Fruit fly (Drosophila melanogaster) whole organism, embryonic: Measurements from ENCODE around the gene CG15435.
A peak's percentile ranks its signal among the peaks of the same experiment; 100 is the strongest.

Source experiments
- Atf-2 ChIP-seq: fragments of 200-800 bp; sonication (Bioruptor generic); optimal IDR thresholded peaks from 2 replicates; lab custom pipeline; 2016; ENCODE audit warnings: missing biosample characterization, missing genetic modification characterization
- CG11085 ChIP-seq: fragments of 200-800 bp; sonication (Bioruptor generic); IDR thresholded peaks from 2 replicates; pipeline ENCODE4 v1.3.6; 2022; ENCODE audit warnings: missing biosample characterization, missing genetic modification characterization
- CG11695 ChIP-seq: fragments of 200-800 bp; sonication (Bioruptor generic); IDR thresholded peaks from 3 replicates; pipeline ENCODE4 v1.3.6; 2022; ENCODE audit warnings: missing biosample characterization, missing genetic modification characterization
- CG12659 ChIP-seq: fragments of 200-800 bp; sonication (Bioruptor generic); optimal IDR thresholded peaks from 3 replicates; lab custom pipeline; 2017; ENCODE audit warnings: mild to moderate bottlenecking, missing biosample characterization, missing genetic modification reagents, missing genetic modification characterization
- CG12744 ChIP-seq: fragments of 200-800 bp; sonication (Bioruptor generic); optimal IDR thresholded peaks from 2 replicates; lab custom pipeline; 2016; ENCODE audit warnings: missing biosample characterization, missing genetic modification characterization
- CG14050 ChIP-seq: fragments of 200-800 bp; sonication (Bioruptor generic); IDR thresholded peaks from 3 replicates; pipeline ENCODE4 v1.3.6; 2022; ENCODE audit warnings: missing biosample characterization, missing genetic modification characterization
- CG1603 ChIP-seq: fragments of 200-800 bp; sonication (Bioruptor generic); optimal IDR thresholded peaks from 2 replicates; lab custom pipeline; 2019; ENCODE audit warnings: missing biosample characterization, mild to moderate bottlenecking, missing genetic modification characterization, moderate library complexity
- CG17328 ChIP-seq: fragments of 200-800 bp; sonication (Bioruptor generic); IDR thresholded peaks from 2 replicates; pipeline ENCODE4 v1.3.6; 2022; ENCODE audit warnings: missing biosample characterization, missing genetic modification characterization
- CG17829 ChIP-seq: fragments of 200-800 bp; optimal IDR thresholded peaks from 2 replicates; lab custom pipeline; 2019; ENCODE audit warnings: missing biosample characterization, mild to moderate bottlenecking, missing genetic modification characterization, moderate library complexity
- CG17912 ChIP-seq: fragments of 200-800 bp; sonication (Bioruptor generic); optimal IDR thresholded peaks from 2 replicates; lab custom pipeline; 2018; ENCODE audit warnings: missing biosample characterization, mild to moderate bottlenecking, missing genetic modification characterization
- CG18011 ChIP-seq: fragments of 200-800 bp; sonication (Bioruptor generic); optimal IDR thresholded peaks from 2 replicates; lab custom pipeline; 2017; ENCODE audit warnings: missing biosample characterization, missing genetic modification characterization, mild to moderate bottlenecking, moderate library complexity, missing genotype
- CG18262 ChIP-seq: fragments of 200-800 bp; optimal IDR thresholded peaks from 3 replicates; lab custom pipeline; 2019; ENCODE audit warnings: missing biosample characterization, mild to moderate bottlenecking, missing genetic modification characterization, moderate library complexity
- CG18619 ChIP-seq: fragments of 200-800 bp; sonication (Bioruptor generic); optimal IDR thresholded peaks from 3 replicates; lab custom pipeline; 2017; ENCODE audit warnings: missing biosample characterization, mild to moderate bottlenecking, missing genetic modification characterization
- CG3726 ChIP-seq: fragments of 200-800 bp; sonication (Bioruptor generic); IDR thresholded peaks from 3 replicates; pipeline ENCODE4, ENCODE4 v1.3.6; 2022; ENCODE audit warnings: missing biosample characterization, missing genetic modification characterization
- CG4328 ChIP-seq: fragments of 200-800 bp; sonication (Bioruptor generic); optimal IDR thresholded peaks from 3 replicates; lab custom pipeline; 2017; ENCODE audit warnings: missing biosample characterization, missing genetic modification reagents, missing genetic modification characterization
- CG4617 ChIP-seq: fragments of 200-800 bp; sonication (Bioruptor generic); optimal IDR thresholded peaks from 3 replicates; lab custom pipeline; 2016; ENCODE audit warnings: missing biosample characterization, missing genetic modification characterization, borderline replicate concordance
- CG6254 ChIP-seq: fragments of 200-800 bp; sonication (Bioruptor generic); optimal IDR thresholded peaks from 3 replicates; lab custom pipeline; 2017; ENCODE audit warnings: mild to moderate bottlenecking, missing biosample characterization, missing genetic modification reagents, missing genetic modification characterization
- CG6654 ChIP-seq: fragments of 200-800 bp; sonication (Bioruptor generic); optimal IDR thresholded peaks from 2 replicates; lab custom pipeline; 2017; ENCODE audit warnings: missing biosample characterization, mild to moderate bottlenecking, missing genetic modification characterization
- CG7987 ChIP-seq: fragments of 200-800 bp; sonication (Bioruptor generic); optimal IDR thresholded peaks from 2 replicates; lab custom pipeline; 2018; ENCODE audit warnings: missing biosample characterization, mild to moderate bottlenecking, missing genetic modification characterization, moderate library complexity
- CG8388 ChIP-seq: fragments of 200-800 bp; sonication (Bioruptor generic); optimal IDR thresholded peaks from 2 replicates; lab custom pipeline; 2019; ENCODE audit warnings: missing biosample characterization, mild to moderate bottlenecking, missing genetic modification characterization, moderate library complexity
- CG9932 ChIP-seq: fragments of 200-800 bp; sonication (Bioruptor generic); IDR thresholded peaks from 2 replicates; pipeline ENCODE4 v1.3.6; 2022; ENCODE audit warnings: missing biosample characterization, missing genetic modification characterization
- D ChIP-seq, 2 experiments: fragments of 200-800 bp in 1 of 2; fragments of >200 bp in 1 of 2; sonication (Bioruptor generic) in 1 of 2; optimal IDR thresholded peaks; 2 replicates in 1 of 2; 3 replicates in 1 of 2; lab custom pipeline; 2017; ENCODE audit warnings: mild to moderate bottlenecking in 1 of 2, missing biosample characterization in 1 of 2, missing genetic modification characterization in 1 of 2, missing genetic modification reagents in 1 of 2
- D19A ChIP-seq: fragments of 200-800 bp; optimal IDR thresholded peaks from 3 replicates; lab custom pipeline; 2019; ENCODE audit warnings: missing biosample characterization, mild to moderate bottlenecking, missing genetic modification characterization, moderate library complexity
- Drgx ChIP-seq: fragments of 200-800 bp; sonication (Bioruptor generic); IDR thresholded peaks from 2 replicates; pipeline ENCODE4 v1.3.6; 2022; ENCODE audit warnings: missing biosample characterization, missing genetic modification characterization
- E2f1 ChIP-seq: fragments of 200-800 bp; sonication (Bioruptor generic); IDR thresholded peaks from 2 replicates; pipeline ENCODE4 v1.3.6; 2022; ENCODE audit warnings: missing biosample characterization, missing genetic modification characterization
- H2.0 ChIP-seq: fragments of 200-800 bp; sonication (Bioruptor generic); IDR thresholded peaks from 2 replicates; pipeline ENCODE4 v1.3.6; 2022; ENCODE audit warnings: missing biosample characterization, missing genetic modification characterization
- Lim3 ChIP-seq: fragments of 200-800 bp; sonication (Bioruptor generic); IDR thresholded peaks from 2 replicates; pipeline ENCODE4 v1.3.6; 2022; ENCODE audit warnings: missing biosample characterization, missing genetic modification characterization
- MTF-1 ChIP-seq: fragments of 200-800 bp; sonication (Bioruptor generic); optimal IDR thresholded peaks from 2 replicates; lab custom pipeline; 2018; ENCODE audit warnings: missing biosample characterization, mild to moderate bottlenecking, missing genetic modification characterization, borderline replicate concordance
- Nf-YA ChIP-seq: fragments of 200-800 bp; sonication (Bioruptor generic); IDR thresholded peaks from 2 replicates; pipeline ENCODE4 v1.3.6; 2022; ENCODE audit warnings: missing biosample characterization, missing genetic modification characterization
- Oli ChIP-seq: fragments of 200-800 bp; sonication (Bioruptor generic); optimal IDR thresholded peaks from 2 replicates; lab custom pipeline; 2018; ENCODE audit warnings: missing biosample characterization, mild to moderate bottlenecking, missing genetic modification characterization, moderate library complexity
- ato ChIP-seq: fragments of 200-800 bp; sonication (Bioruptor generic); IDR thresholded peaks from 2 replicates; pipeline ENCODE4 v1.3.6; 2022; ENCODE audit warnings: missing biosample characterization, missing genetic modification characterization; ENCODE audit not compliant: partially characterized antibody
- bsh ChIP-seq, 2 experiments: fragments of 200-800 bp; sonication (Bioruptor generic); optimal IDR thresholded peaks; 2 replicates each; lab custom pipeline; 2017 to 2018; ENCODE audit warnings: mild to moderate bottlenecking in 2 of 2, missing biosample characterization in 2 of 2, missing genetic modification characterization in 2 of 2, moderate library complexity in 1 of 2
- cato ChIP-seq: fragments of 200-800 bp; sonication (Bioruptor generic); optimal IDR thresholded peaks from 2 replicates; lab custom pipeline; 2016; ENCODE audit warnings: missing biosample characterization, missing genetic modification characterization, borderline replicate concordance
- caup ChIP-seq: fragments of 200-800 bp; sonication (Bioruptor generic); optimal IDR thresholded peaks from 3 replicates; lab custom pipeline; 2017; ENCODE audit warnings: missing biosample characterization, mild to moderate bottlenecking, missing genetic modification characterization, moderate library complexity; ENCODE audit not compliant: severe bottlenecking
- emc ChIP-seq: fragments of 200-800 bp; sonication (Bioruptor generic); optimal IDR thresholded peaks from 2 replicates; lab custom pipeline; 2016; ENCODE audit warnings: missing biosample characterization, missing genetic modification characterization
- ems ChIP-seq: fragments of 200-800 bp; sonication (Bioruptor generic); optimal IDR thresholded peaks from 3 replicates; lab custom pipeline; 2016; ENCODE audit warnings: missing biosample characterization, missing genetic modification characterization
- eve ChIP-seq, 2 experiments: fragments of >200 bp; optimal IDR thresholded peaks; 2 replicates each; lab custom pipeline; 2017; ENCODE audit warnings: missing biosample characterization in 2 of 2, missing genetic modification characterization in 2 of 2
- gsb ChIP-seq: fragments of 200-800 bp; sonication (Bioruptor generic); IDR thresholded peaks from 2 replicates; pipeline ENCODE4 v1.3.6; 2022; ENCODE audit warnings: missing biosample characterization, missing genetic modification characterization
- gt ChIP-seq: fragments of 200-800 bp; sonication (Bioruptor generic); IDR thresholded peaks from 2 replicates; pipeline ENCODE4 v1.3.6; 2022; ENCODE audit warnings: missing biosample characterization, missing genetic modification characterization
- ham ChIP-seq: fragments of 200-800 bp; sonication (Bioruptor generic); IDR thresholded peaks from 2 replicates; pipeline ENCODE4 v1.3.6; 2022; ENCODE audit warnings: missing biosample characterization, missing genetic modification characterization
- hth ChIP-seq: fragments of >200 bp; optimal IDR thresholded peaks from 2 replicates; lab custom pipeline; 2017; ENCODE audit warnings: inconsistent platforms
- jigr1 ChIP-seq: fragments of 200-800 bp; sonication (Bioruptor generic); IDR thresholded peaks from 3 replicates; pipeline ENCODE4 v1.3.6; 2022; ENCODE audit warnings: missing biosample characterization, missing genetic modification characterization
- jing ChIP-seq: fragments of 200-800 bp; sonication (Bioruptor generic); optimal IDR thresholded peaks from 2 replicates; lab custom pipeline; 2018; ENCODE audit warnings: missing biosample characterization, mild to moderate bottlenecking, missing genetic modification characterization
- mam ChIP-seq: fragments of 200-800 bp; sonication (Bioruptor generic); optimal IDR thresholded peaks from 3 replicates; lab custom pipeline; 2016; ENCODE audit warnings: missing biosample characterization, missing genetic modification characterization
- nerfin-1 ChIP-seq: fragments of 200-800 bp; sonication (Bioruptor generic); optimal IDR thresholded peaks from 3 replicates; lab custom pipeline; 2019; ENCODE audit warnings: missing biosample characterization, mild to moderate bottlenecking, missing genetic modification characterization, moderate library complexity
- nerfin-2 ChIP-seq: fragments of 200-800 bp; sonication (Bioruptor generic); IDR thresholded peaks from 2 replicates; pipeline ENCODE4 v1.3.6; 2022; ENCODE audit warnings: missing biosample characterization, missing genetic modification characterization; ENCODE audit not compliant: partially characterized antibody
- pb ChIP-seq: fragments of 200-800 bp; sonication (Bioruptor generic); optimal IDR thresholded peaks from 3 replicates; lab custom pipeline; 2016; ENCODE audit warnings: missing biosample characterization, missing genetic modification characterization
- repo ChIP-seq: fragments of 200-800 bp; sonication (Bioruptor generic); optimal IDR thresholded peaks from 2 replicates; lab custom pipeline; 2016; ENCODE audit warnings: missing biosample characterization, missing genetic modification characterization
- vnd ChIP-seq: fragments of 200-800 bp; sonication (Bioruptor generic); IDR thresholded peaks from 3 replicates; pipeline ENCODE4 v1.3.6; 2022; ENCODE audit warnings: missing biosample characterization, missing genetic modification characterization; ENCODE audit not compliant: partially characterized antibody
- vvl ChIP-seq: fragments of 200-800 bp; sonication (Bioruptor generic); IDR thresholded peaks from 2 replicates; pipeline ENCODE4 v1.3.6; 2022; ENCODE audit warnings: missing biosample characterization, missing genetic modification characterization
- zfh2 ChIP-seq: fragments of 200-800 bp; sonication (Bioruptor generic); optimal IDR thresholded peaks from 2 replicates; lab custom pipeline; 2016; ENCODE audit warnings: missing biosample characterization, missing genetic modification characterization

Gene CG15435

DNA sequence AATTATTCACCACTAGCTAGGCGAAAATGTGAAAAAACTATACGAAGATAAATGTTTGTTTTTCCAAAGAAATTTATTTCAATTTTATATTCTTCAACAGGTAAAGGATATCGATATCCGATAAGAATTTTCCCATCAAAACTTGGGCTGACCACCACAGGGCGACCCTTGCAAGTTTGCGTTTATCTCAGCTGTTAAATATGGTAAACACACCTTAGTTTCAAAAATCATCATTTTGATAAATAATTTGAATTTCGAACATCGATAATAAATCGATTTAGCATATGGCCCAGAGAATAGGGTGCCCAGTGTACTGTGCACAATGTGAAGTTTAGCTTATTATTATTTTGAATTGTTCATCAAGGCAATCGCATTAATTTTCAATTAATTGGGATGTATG lies 3.8 kb downstream of the CG15435 start, which contains the start of the genes CG15443 and Paris (continued):
- TF ChIP-seq CG8388 (GFP tag; lab: Kevin White, UChicago) (no peak), Atf-2 (no peak), nerfin-1 (tag; lab: Kevin White, UChicago) (no peak), vvl (GFP tag; lab: Robert Waterston, UW) (peak; percentile 57), caup (no peak), CG18619 (GFP tag; lab: Kevin White, UChicago) (no peak), CG14050 (GFP tag; lab: Robert Waterston, UW) (no peak), bsh (GFP tag; optimal IDR thresholded peaks at IDR 0.05; lab: Kevin White, UChicago) (no peak), CG9932 (no peak), Nf-YA (GFP tag; lab: Robert Waterston, UW) (no peak), CG12744 (GFP tag; lab: Kevin White, UChicago) (no peak), jing (GFP tag; lab: Kevin White, UChicago) (no peak), CG11085 (GFP tag; lab: Robert Waterston, UW) (no peak), jigr1 (GFP tag; lab: Robert Waterston, UW) (no peak), CG1603 (tag; lab: Kevin White, UChicago) (peak; percentile 65), Drgx (GFP tag; lab: Robert Waterston, UW) (no peak), Lim3 (no peak), CG17328 (GFP tag; lab: Robert Waterston, UW) (no peak), nerfin-2 (GFP tag; lab: Robert Waterston, UW) (peak; percentile 90), pb (GFP tag; lab: Kevin White, UChicago) (no peak), ems (GFP tag; lab: Kevin White, UChicago) (no peak), zfh2 (GFP tag; lab: Kevin White, UChicago) (no peak), MTF-1 (GFP tag; lab: Kevin White, UChicago) (peak; percentile 7), CG6654 (GFP tag; lab: Kevin White, UChicago) (no peak), CG17829 (tag; lab: Kevin White, UChicago) (peak; percentile 19), CG18011 (GFP tag; lab: Kevin White, UChicago) (no peak), ham (GFP tag; lab: Robert Waterston, UW) (no peak), CG4617 (GFP tag; lab: Kevin White, UChicago) (no peak), CG11695 (GFP tag; lab: Robert Waterston, UW) (no peak), vnd (GFP tag; lab: Robert Waterston, UW) (peak; percentile 90), hth (no peak), emc (GFP tag; lab: Kevin White, UChicago) (no peak), D19A (tag; lab: Kevin White, UChicago) (no peak), CG3726 (no peak), Oli (tag; lab: Kevin White, UChicago) (no peak), mam (GFP tag; lab: Kevin White, UChicago) (no peak), CG4328 (GFP tag; lab: Kevin White, UChicago) (peak; percentile 10), gsb (GFP tag; lab: Robert Waterston, UW) (no peak), gt (no peak), cato (GFP tag; lab: Kevin White, UChicago) (no peak), E2f1 (GFP tag; lab: Robert Waterston, UW) (no peak), CG17912 (no peak), CG18262 (tag; lab: Kevin White, UChicago) (peak; percentile 7), eve (GFP tag; optimal IDR thresholded peaks at IDR 0.05; lab: Kevin White, UChicago) (no peak), H2.0 (GFP tag; lab: Robert Waterston, UW) (no peak), CG6254 (GFP tag; lab: Kevin White, UChicago) (peak; percentile 100), CG12659 (GFP tag; lab: Kevin White, UChicago) (peak; percentile 46), CG7987 (GFP tag; lab: Kevin White, UChicago) (peak; percentile 14), repo (GFP tag; lab: Kevin White, UChicago) (no peak), ato (GFP tag; lab: Robert Waterston, UW) (peak; percentile 87), D (optimal IDR thresholded peaks at IDR 0.05; lab: Kevin White, UChicago) (no peak), D (GFP tag; optimal IDR thresholded peaks at IDR 0.05; lab: Kevin White, UChicago) (no peak)
